Worm (Caenorhabditis elegans) whole organism, young adult: Measurements from ENCODE around the gene sec-20.

Experiments
- F52B5.7 ChIP-seq: sonication (generic microtip); optimal IDR thresholded peaks from 2 replicates; lab custom pipeline; 2016; ENCODE audit warnings: mild to moderate bottlenecking, missing genetic modification characterization, missing compliant biosample characterization
- aptf-3 ChIP-seq: fragments of 200-800 bp; sonication (Bioruptor generic); IDR thresholded peaks from 2 replicates; pipeline ENCODE4 v1.3.6; 2022; ENCODE audit warnings: missing genetic modification characterization, missing compliant biosample characterization
- him-1 ChIP-seq: sonication (generic microtip); optimal IDR thresholded peaks from 2 replicates; lab custom pipeline; 2016; ENCODE audit warnings: missing genotype, missing genetic modification reagents, missing genetic modification characterization, missing compliant biosample characterization
- hmg-1.2 ChIP-seq: fragments of 200-800 bp; sonication (Bioruptor generic); IDR thresholded peaks from 2 replicates; pipeline ENCODE4 v1.3.6; 2022; ENCODE audit warnings: missing genetic modification reagents, missing genetic modification characterization, missing compliant biosample characterization

DNA sequence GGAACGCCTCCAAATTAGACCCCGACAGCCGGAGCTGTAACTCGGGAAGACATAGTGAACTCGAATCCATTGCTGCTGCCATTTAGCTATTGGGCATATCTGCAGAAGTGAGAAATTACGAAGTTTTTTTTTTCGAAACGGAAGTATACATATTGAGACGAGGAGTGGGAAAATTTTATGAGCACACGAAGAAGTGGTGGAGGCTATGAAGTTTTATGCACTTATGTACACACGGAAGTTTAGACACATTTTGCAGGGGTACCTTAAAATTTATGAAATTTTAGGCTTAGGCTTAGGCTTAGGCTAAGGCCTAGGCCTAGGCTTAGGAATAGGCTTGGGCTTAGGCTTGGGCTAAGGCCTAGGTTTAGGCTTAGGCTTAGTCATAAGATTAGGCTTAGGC lies 15.1 kb downstream of the sec-20 start, which contains the start of gene W10C4.1:
- TF ChIP-seq aptf-3 (no peak), him-1 (no peak), F52B5.7 (tag; lab: Kevin White, UChicago) (no peak), hmg-1.2 (GFP tag; lab: Robert Waterston, UW) (no peak)
